Fruit fly (Drosophila melanogaster) Kc167 (cell line): ENCODE data around the gene Ndae1.

Experiments
- h ChIP-seq: fragments of >200 bp; optimal IDR thresholded peaks from 3 replicates; lab custom pipeline; 2018; ENCODE audit warnings: missing external identifiers
- psq ChIP-seq: fragments of >200 bp; optimal IDR thresholded peaks from 2 replicates; lab custom pipeline; 2017; ENCODE audit warnings: missing external identifiers
- ttk ChIP-seq: sonication (Bioruptor generic); optimal IDR thresholded peaks from 2 replicates; lab custom pipeline; 2017; ENCODE audit warnings: missing external identifiers

dm6 chr2L:7248114-7248513 is 1.0 kb downstream of the Ndae1 start:
- no peak for TF ChIP-seq ttk (lab: Kevin White, UChicago)
- TF ChIP-seq h (lab: Kevin White, UChicago), result no peak
- TF ChIP-seq psq, result no peak
